Fruit fly (Drosophila melanogaster) whole organism, larva: ENCODE results near the gene ATPsynepsilonL.
A peak's percentile ranks its signal among the peaks of the same experiment; 100 is the strongest.

Source experiments
- noc ChIP-seq: fragments of 200-800 bp; sonication (Bioruptor generic); optimal IDR thresholded peaks from 3 replicates; lab custom pipeline; 2019; ENCODE audit warnings: missing biosample characterization, mild to moderate bottlenecking, missing genetic modification characterization, moderate library complexity

ATPsynepsilonL gene

dm6 chr3R:10111150-10111814 is 10.3 kb upstream of the ATPsynepsilonL start:
- TF ChIP-seq noc, result no peak

- no peak for TF ChIP-seq noc
Observed at dm6 chr3R:10111815-10112185, 9.8 kb upstream of the ATPsynepsilonL start.

DNA sequence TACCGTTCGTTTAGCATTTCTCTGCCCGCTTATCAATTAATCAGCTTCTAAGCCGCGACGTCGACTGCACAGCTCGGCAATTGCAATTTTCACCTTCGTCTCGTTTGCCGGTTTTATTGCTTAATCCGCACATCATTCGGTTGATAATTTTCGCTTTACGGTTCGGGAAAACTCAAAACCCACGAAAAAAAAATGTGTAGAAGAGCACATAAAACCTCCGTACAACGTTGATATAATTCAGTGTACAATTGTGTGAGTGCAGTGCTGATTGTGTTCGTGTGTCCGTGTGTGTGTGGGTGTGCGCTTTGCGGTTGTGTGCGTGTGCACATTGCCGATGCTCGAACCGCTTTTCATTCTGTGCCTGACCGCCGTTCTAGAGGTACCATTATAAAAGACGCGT is 9.4 kb upstream of the ATPsynepsilonL start, which contains the start of gene CAH7:
Gene CAH7, plus strand, starts transcription at position 43 of the 400 bp plus-strand sequence.
- no peak for TF ChIP-seq noc

- no peak for TF ChIP-seq noc
Observed at dm6 chr3R:10113746-10114145, 7.8 kb upstream of the ATPsynepsilonL start.

DNA sequence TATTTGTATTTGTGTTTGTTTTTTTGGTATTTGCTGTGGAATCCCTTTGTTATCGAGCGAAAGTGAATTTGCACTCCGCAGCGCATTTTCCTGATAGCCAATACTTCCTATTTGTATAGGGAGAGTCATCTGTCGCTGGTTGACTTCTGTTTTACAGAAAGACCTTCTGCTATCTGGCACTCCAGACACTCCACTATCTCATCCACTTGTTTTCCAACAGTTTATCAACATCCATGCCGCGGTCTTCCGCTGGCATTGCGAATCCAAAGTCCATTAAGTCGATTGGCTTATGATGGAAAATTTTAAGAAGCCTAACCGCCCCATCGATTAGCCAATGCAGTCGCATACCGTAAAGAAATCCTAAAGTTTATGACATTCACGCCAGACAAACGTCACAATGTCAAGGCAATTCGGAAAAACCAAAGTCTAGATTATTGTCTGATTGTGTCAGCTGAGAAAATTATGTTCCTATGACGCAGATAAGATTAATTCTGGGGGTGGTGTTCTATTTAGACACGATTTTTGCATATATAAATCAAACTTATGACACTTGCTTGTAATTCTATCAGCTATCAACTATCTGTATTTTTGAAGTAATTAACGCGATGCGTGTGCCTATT is 6.5 kb upstream of the ATPsynepsilonL start:
- peak; percentile 55 for TF ChIP-seq noc

DNA sequence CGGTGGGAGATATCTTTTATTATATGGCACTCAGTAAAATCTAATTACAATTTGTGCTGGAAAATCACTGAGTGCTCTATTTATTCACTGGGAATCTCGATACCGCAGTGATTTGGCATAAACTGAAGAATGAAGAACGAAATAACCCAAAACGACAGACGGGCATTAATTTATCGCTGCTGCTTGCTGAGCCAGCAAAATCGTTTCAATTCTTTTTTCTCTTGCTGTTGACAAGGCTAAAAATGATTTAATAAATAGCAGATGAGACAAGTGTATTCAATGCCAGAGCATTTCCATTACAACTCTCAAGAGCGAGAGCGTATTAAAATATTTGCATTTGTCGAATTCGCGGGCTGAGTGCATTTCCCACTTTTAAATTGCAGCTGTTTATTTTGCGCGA is 5.8 kb upstream of the ATPsynepsilonL start:
- no peak for TF ChIP-seq noc

DNA sequence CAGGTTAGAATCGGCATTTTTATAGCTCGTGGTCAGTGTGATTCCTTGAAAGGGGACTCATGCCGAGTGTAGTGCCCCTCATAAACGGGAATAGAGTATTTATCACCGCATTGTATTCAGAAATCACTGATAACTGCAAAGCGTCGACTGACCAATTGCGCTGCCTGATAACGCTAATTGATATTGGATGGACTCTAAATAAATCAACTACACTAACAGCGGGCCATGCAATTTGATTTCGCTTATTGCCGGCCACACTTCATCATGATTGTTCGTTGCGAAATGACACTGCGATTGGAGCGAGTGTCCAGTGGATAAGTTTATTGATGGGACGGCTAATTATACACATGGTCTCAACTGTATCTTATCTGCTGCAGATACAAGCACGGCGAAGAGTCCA is 2.0 kb upstream of the ATPsynepsilonL start:
- TF ChIP-seq noc, result peak; percentile 87

DNA sequence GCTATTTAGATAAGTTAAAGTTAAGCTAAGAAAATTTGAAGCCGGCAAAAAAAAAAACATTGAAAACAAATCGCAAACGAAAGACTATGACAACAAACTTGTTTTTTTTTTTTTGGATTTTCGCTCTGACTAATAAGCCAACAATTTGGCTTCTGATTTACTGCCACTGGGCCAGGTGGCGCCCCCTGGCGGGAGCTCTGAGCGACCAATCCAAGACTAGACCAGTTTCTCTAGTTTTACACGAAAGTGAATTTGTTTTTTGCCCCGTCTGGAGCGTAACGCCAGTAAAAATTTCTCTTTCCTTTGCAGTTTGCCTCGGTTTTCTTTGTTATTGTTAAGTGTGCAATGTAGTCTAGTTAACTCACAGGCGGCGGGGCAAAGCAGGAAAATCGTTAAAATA is 3.2 kb downstream of the ATPsynepsilonL start:
- TF ChIP-seq noc, result no peak

DNA sequence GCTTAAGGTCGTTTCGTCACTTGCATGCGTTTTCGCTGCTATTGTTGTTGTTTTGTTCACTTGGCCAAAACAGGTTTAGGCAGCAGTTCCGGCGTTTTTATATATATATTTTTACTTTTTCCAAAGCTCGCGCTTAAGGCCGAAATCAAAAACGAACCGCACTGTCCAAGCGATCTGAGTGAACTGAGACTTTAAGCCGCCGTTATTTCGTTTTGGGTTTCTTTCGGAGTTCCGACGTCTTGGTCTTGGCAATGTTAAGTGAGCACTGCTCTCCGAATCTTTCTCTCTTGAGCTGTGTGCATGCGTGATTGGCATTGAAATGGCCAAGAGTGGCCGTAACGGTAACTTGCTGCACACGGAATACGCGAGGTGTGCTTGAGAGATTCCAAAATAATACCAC is 3.9 kb downstream of the ATPsynepsilonL start, which contains the start of gene knk:
Gene knk, minus strand, starts transcription at position 188 of the 400 bp plus-strand sequence.
- no peak for TF ChIP-seq noc

- TF ChIP-seq noc, result peak; percentile 72
Observed at dm6 chr3R:10130091-10130490, 8.5 kb downstream of the ATPsynepsilonL start.

- TF ChIP-seq noc, result no peak
Observed at dm6 chr3R:10130975-10131529, 9.5 kb downstream of the ATPsynepsilonL start.

- TF ChIP-seq noc, result peak; percentile 22
Observed at dm6 chr3R:10132906-10133416, 11.4 kb downstream of the ATPsynepsilonL start.

DNA sequence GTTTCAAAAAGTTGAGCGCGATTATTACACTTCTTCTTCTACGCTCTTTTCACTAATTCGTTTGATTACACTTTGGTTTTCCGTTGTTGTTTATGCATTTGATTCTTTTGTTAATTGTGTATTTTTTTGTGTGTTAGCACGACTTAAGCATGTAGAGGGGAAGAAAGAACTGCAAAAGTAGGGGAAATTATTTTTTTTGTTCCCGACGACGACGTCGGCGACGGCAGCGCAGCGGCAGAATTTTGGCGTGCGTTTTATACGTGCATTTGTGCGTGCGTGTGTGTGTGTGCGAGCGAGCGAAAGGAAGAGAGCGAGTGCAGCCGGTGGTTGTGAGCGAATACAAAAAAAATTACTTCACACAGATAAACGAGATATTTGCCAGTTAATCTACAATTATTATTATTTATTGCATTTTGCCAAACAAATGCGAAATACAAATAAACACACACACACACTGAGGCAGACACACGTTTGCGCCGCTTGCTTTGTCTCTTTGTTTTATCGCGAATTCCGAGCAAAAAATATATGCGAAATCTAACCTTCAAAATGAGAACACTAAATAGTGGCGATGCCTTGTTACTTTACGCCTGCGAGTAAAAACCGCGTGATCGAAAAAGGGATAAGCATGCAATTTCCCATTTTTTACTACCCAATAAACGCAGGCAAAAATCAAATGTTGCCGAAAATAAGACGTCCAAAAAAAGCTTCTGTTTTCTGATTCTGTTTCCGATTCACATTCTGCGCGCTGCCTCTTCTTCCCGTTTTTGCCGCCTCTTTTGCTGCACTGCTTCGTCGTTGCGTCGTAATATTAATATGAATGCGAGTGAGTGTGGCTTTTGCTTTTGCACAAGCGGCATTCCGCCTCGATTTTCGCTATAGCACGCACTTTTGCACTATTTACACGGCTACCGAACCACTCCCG is 12.1 kb downstream of the ATPsynepsilonL start:
- no peak for TF ChIP-seq noc

DNA sequence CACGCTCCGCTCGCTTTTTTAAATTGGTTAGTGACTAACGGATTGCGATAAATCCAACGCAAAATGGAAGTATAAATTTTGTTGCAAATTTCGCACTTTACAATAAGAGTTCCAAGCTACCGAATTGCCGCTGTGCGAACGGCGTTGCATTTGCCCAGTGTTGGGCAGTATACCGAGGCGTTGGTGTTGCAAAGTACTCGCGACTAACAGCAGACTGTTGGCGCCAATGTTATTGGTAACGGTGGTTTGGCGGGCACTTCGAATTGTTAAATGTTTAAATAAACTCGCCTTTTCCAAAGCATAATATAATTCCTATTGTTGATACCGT is 12.7 kb downstream of the ATPsynepsilonL start:
- peak; percentile 38 for TF ChIP-seq noc

- no peak for TF ChIP-seq noc
Observed at dm6 chr3R:10135011-10135410, 13.4 kb downstream of the ATPsynepsilonL start.

dm6 chr3R:10137801-10138200 is 16.2 kb downstream of the ATPsynepsilonL start:
- TF ChIP-seq noc, result no peak

dm6 chr3R:10138900-10139299 is 17.3 kb downstream of the ATPsynepsilonL start:
- no peak for TF ChIP-seq noc
